Fruit fly (Drosophila melanogaster): ENCODE data around the gene Pburs.

Gene Pburs

dm6 chr2L:14422029-14422831 lies 5.1 kb upstream of the Pburs start (continued):
- TF ChIP-seq CG6254 (GFP tag; optimal IDR thresholded peaks at IDR 0.05): no peak
- TF ChIP-seq insv (GFP tag; optimal IDR thresholded peaks at IDR 0.05): no peak
- TF ChIP-seq CG34224 (GFP tag; IDR thresholded peaks at IDR 0.05; ENCODE audit: partially characterized antibody): no peak
- no peak for TF ChIP-seq sens-2 (GFP tag; IDR thresholded peaks at IDR 0.05)
- TF ChIP-seq Lpt (GFP tag; optimal IDR thresholded peaks at IDR 0.05): no peak
- no peak for TF ChIP-seq bowl (GFP tag; IDR thresholded peaks at IDR 0.05)
- TF ChIP-seq ATbp (GFP tag; optimal IDR thresholded peaks at IDR 0.05): peak; percentile 6
- TF ChIP-seq HLHmδ (GFP tag; optimal IDR thresholded peaks at IDR 0.05): no peak
- no peak for TF ChIP-seq CG11696 (GFP tag; IDR thresholded peaks at IDR 0.05)
- peak; percentile 17; the same call in 1 of the 2 replicates for TF ChIP-seq chm (GFP tag; IDR thresholded peaks at IDR 0.05)
- no peak for TF ChIP-seq gem (tag; optimal IDR thresholded peaks at IDR 0.05)
- TF ChIP-seq CG11504 (tag; optimal IDR thresholded peaks at IDR 0.05): no peak
- no peak for TF ChIP-seq CG33213 (GFP tag; optimal IDR thresholded peaks at IDR 0.05)
- TF ChIP-seq Six4 (GFP tag; optimal IDR thresholded peaks at IDR 0.05): no peak
- no peak for TF ChIP-seq CG17361 (GFP tag; IDR thresholded peaks at IDR 0.05)
- no peak for TF ChIP-seq Sry-β (GFP tag; optimal IDR thresholded peaks at IDR 0.05)
- TF ChIP-seq CG8281 (tag; optimal IDR thresholded peaks at IDR 0.05): peak; percentile 37
- TF ChIP-seq CG10209 (GFP tag; optimal IDR thresholded peaks at IDR 0.05): no peak
- no peak for TF ChIP-seq CG14014 (GFP tag; IDR thresholded peaks at IDR 0.05)
- no peak for TF ChIP-seq row (GFP tag; IDR thresholded peaks at IDR 0.05)
- no peak for TF ChIP-seq Dll (GFP tag; IDR thresholded peaks at IDR 0.05; ENCODE audit: partially characterized antibody)
- TF ChIP-seq CG18476 (GFP tag; optimal IDR thresholded peaks at IDR 0.05): no peak
- no peak for TF ChIP-seq CG7357 (GFP tag; IDR thresholded peaks at IDR 0.05)
- TF ChIP-seq lola (GFP tag; optimal IDR thresholded peaks at IDR 0.05): no peak
- no peak for TF ChIP-seq cato (GFP tag; optimal IDR thresholded peaks at IDR 0.05; ENCODE audit: borderline replicate concordance)
- TF ChIP-seq CG8359 (GFP tag; optimal IDR thresholded peaks at IDR 0.05; ENCODE audit: borderline replicate concordance): no peak
- TF ChIP-seq kni (GFP tag; optimal IDR thresholded peaks at IDR 0.05): peak; percentile 80
- no peak for TF ChIP-seq CG7556 (GFP tag; optimal IDR thresholded peaks at IDR 0.05)
- TF ChIP-seq Ets97D (GFP tag; optimal IDR thresholded peaks at IDR 0.05): no peak
- TF ChIP-seq CG3995 (GFP tag; optimal IDR thresholded peaks at IDR 0.05): no peak
- no peak for TF ChIP-seq Xbp1 (GFP tag; optimal IDR thresholded peaks at IDR 0.05)
- peak; percentile 65 for TF ChIP-seq oc (tag; optimal IDR thresholded peaks at IDR 0.05)
- TF ChIP-seq ttk (GFP tag; IDR thresholded peaks at IDR 0.05): no peak
- TF ChIP-seq dan (GFP tag; IDR thresholded peaks at IDR 0.05): no peak
- no peak for TF ChIP-seq CG15696 (tag; optimal IDR thresholded peaks at IDR 0.05)
- TF ChIP-seq Fer1 (GFP tag; optimal IDR thresholded peaks at IDR 0.05): no peak
- no peak for TF ChIP-seq fd102C (GFP tag; optimal IDR thresholded peaks at IDR 0.05)
- TF ChIP-seq Tbp (GFP tag; optimal IDR thresholded peaks at IDR 0.05): no peak
- TF ChIP-seq CG12104 (GFP tag; optimal IDR thresholded peaks at IDR 0.05): no peak
- no peak for TF ChIP-seq ems (GFP tag; optimal IDR thresholded peaks at IDR 0.05)
- no peak for TF ChIP-seq CG4820 (GFP tag; optimal IDR thresholded peaks at IDR 0.05)
- no peak for TF ChIP-seq Stat92E (GFP tag; optimal IDR thresholded peaks at IDR 0.05)
- no peak for TF ChIP-seq C15 (GFP tag; IDR thresholded peaks at IDR 0.05)
- no peak for TF ChIP-seq peb (GFP tag; IDR thresholded peaks at IDR 0.05)
- TF ChIP-seq Usf (GFP tag; optimal IDR thresholded peaks at IDR 0.05): no peak
- no peak for TF ChIP-seq PHDP (tag; optimal IDR thresholded peaks at IDR 0.05)
- TF ChIP-seq ind (GFP tag; optimal IDR thresholded peaks at IDR 0.05): no peak
- TF ChIP-seq zfh2 (GFP tag; optimal IDR thresholded peaks at IDR 0.05): no peak
- no peak for TF ChIP-seq CG2120 (GFP tag; optimal IDR thresholded peaks at IDR 0.05)
